Worm (Caenorhabditis elegans): ENCODE measurements around the gene algn-3.

algn-3 gene

ce11 chrII:14142098-14142554, 9.5 kb upstream of the algn-3 start, which contains the start of gene cacn-1:
Gene cacn-1, minus strand, starts transcription at chrII:14142148.
- TF ChIP-seq C08G9.2 (tag; optimal IDR thresholded peaks at IDR 0.05), result peak; percentile 41
- peak; percentile 29 for TF ChIP-seq nfya-1 (tag; optimal IDR thresholded peaks at IDR 0.05)
- peak; percentile 52 for TF ChIP-seq ceh-2 (tag; optimal IDR thresholded peaks at IDR 0.05)
- peak; percentile 4 for TF ChIP-seq ceh-14 (tag; optimal IDR thresholded peaks at IDR 0.05)
- TF ChIP-seq tbx-2 (tag; optimal IDR thresholded peaks at IDR 0.05), result peak; percentile 53
- peak; percentile 72 for TF ChIP-seq ceh-31 (tag; optimal IDR thresholded peaks at IDR 0.05)

- TF ChIP-seq ceh-22 (tag; optimal IDR thresholded peaks at IDR 0.05) (no peak), nhr-11 (tag; optimal IDR thresholded peaks at IDR 0.05) (no peak), hlh-15 (tag; optimal IDR thresholded peaks at IDR 0.05) (no peak), ahr-1 (tag; optimal IDR thresholded peaks at IDR 0.05) (no peak), hlh-6 (tag; optimal IDR thresholded peaks at IDR 0.05) (no peak), ztf-16 (tag; optimal IDR thresholded peaks at IDR 0.05) (no peak), sox-4 (tag; optimal IDR thresholded peaks at IDR 0.05) (no peak), nhr-232 (tag; optimal IDR thresholded peaks at IDR 0.05) (no peak), ceh-19 (GFP tag; optimal IDR thresholded peaks at IDR 0.05) (no peak), dve-1 (tag; optimal IDR thresholded peaks at IDR 0.05) (no peak), ceh-2 (tag; optimal IDR thresholded peaks at IDR 0.05) (no peak)
These were observed 6.3 kb upstream of the algn-3 start for ce11 chrII:14138849-14139419.

DNA sequence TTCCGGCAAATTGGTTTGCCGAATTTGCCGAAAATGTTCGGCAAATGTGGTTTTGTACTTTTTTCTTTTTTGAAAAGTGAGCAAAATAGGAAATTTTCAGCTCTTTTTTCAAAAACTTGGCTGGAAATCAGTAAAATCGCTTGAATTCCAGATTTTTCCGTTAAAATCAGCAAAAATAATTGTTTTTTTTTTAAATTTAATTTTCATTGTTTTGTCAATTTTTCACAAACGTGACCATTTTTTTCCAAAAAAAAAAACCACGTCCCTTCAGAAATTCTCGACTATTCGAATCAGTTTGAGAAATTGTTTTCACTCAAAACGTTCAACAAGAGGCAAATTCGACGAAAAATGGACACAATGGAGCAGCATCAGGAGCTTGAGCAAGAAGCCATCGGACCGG, 4.9 kb upstream of the algn-3 start, which contains the start of gene K09E4.1:
Gene K09E4.1, plus strand, starts transcription at position 301 of the 400 bp plus-strand sequence.
- no peak for TF ChIP-seq rnt-1 (tag; optimal IDR thresholded peaks at IDR 0.05)
- TF ChIP-seq ceh-24 (tag; optimal IDR thresholded peaks at IDR 0.05), result no peak
- no peak for TF ChIP-seq pqm-1 (tag; optimal IDR thresholded peaks at IDR 0.05)
- no peak for TF ChIP-seq ztf-16 (tag; optimal IDR thresholded peaks at IDR 0.05)
- no peak for TF ChIP-seq che-1 (tag; optimal IDR thresholded peaks at IDR 0.05)
- no peak for TF ChIP-seq syd-9 (tag; optimal IDR thresholded peaks at IDR 0.05)
- no peak for TF ChIP-seq ceh-22 (tag; optimal IDR thresholded peaks at IDR 0.05)
- no peak for TF ChIP-seq dve-1 (tag; optimal IDR thresholded peaks at IDR 0.05)
- no peak for TF ChIP-seq K09A11.1 (tag; optimal IDR thresholded peaks at IDR 0.05; ENCODE audit: insufficient read depth)
- TF ChIP-seq fkh-10 (GFP tag; optimal IDR thresholded peaks at IDR 0.05), result no peak
- TF ChIP-seq C38D4.7 (GFP tag; optimal IDR thresholded peaks at IDR 0.05), result no peak
- TF ChIP-seq odd-2 (tag; optimal IDR thresholded peaks at IDR 0.05), result no peak
- TF ChIP-seq fax-1 (tag; optimal IDR thresholded peaks at IDR 0.05), result no peak
- TF ChIP-seq hlh-8 (tag; optimal IDR thresholded peaks at IDR 0.05), result no peak
- no peak for TF ChIP-seq pha-4 (tag; optimal IDR thresholded peaks at IDR 0.05)
- no peak for TF ChIP-seq pha-2 (tag; optimal IDR thresholded peaks at IDR 0.05)
- no peak for TF ChIP-seq tbx-7 (tag; optimal IDR thresholded peaks at IDR 0.05)
- no peak for TF ChIP-seq ama-1 (optimal IDR thresholded peaks at IDR 0.05)
- no peak for TF ChIP-seq ceh-18 (tag; optimal IDR thresholded peaks at IDR 0.05)

DNA sequence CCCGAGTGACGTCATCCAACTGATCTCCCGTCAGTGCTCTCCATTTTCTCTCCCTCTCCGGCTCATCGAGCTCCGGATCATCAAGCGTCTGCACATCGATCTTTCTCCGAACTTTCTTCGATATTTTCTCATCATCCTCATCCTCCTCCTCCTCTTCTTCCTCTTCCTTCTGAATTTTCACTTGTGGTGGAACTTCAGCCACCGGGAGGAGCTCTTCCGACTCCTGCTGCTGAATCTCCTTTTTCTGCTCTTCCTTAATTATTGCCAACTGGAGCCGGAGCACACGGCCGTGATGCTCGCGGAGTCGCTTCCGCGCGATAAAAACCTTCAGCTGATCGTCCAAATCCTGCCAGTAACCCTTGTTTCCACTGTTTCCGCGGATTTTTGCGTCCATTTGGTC, 3.7 kb upstream of the algn-3 start:
- no peak for TF ChIP-seq odd-2 (tag; optimal IDR thresholded peaks at IDR 0.05)
- no peak for TF ChIP-seq nhr-11 (tag; optimal IDR thresholded peaks at IDR 0.05)

DNA sequence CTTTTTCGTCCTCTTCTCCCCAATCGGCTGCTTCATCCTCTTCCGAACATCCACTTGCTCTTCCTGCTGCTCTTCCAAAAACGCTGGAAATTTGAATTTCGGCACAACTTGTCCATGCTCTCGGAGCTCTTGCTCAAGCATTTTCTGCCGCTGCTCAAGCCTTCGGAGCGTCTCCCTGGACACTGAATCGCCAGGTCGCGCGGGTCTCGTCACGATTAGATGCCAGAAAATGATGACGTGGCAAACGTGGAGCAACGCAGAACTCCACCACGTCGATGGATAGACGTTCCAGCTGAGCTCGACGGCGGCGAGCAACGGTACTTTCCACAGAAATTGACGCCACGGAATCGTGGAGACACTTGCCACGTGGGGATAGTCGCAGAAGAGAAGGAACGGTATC, 3.4 kb downstream of the algn-3 start:
- peak; percentile 73 for TF ChIP-seq elt-4 (tag; optimal IDR thresholded peaks at IDR 0.05)
- no peak for TF ChIP-seq nhr-11 (tag; optimal IDR thresholded peaks at IDR 0.05)

- TF ChIP-seq unc-42 (tag; optimal IDR thresholded peaks at IDR 0.05) (no peak), che-1 (tag; optimal IDR thresholded peaks at IDR 0.05) (no peak), ama-1 (optimal IDR thresholded peaks at IDR 0.05) (no peak), F13H6.1 (tag; optimal IDR thresholded peaks at IDR 0.05) (no peak), pros-1 (tag; optimal IDR thresholded peaks at IDR 0.05) (no peak), fax-1 (tag; optimal IDR thresholded peaks at IDR 0.05) (no peak), unc-55 (GFP tag; optimal IDR thresholded peaks at IDR 0.05) (no peak), nfya-1 (tag; optimal IDR thresholded peaks at IDR 0.05) (no peak), hlh-30 (tag; optimal IDR thresholded peaks at IDR 0.05; ENCODE audit: insufficient read depth) (no peak)
These were observed 5.8 kb downstream of the algn-3 start, which contains the start of gene K09E4.3 for ce11 chrII:14126841-14127240. Gene K09E4.3, minus strand, starts transcription at chrII:14126941.

Data from whole organism, late embryonic.